Worm (Caenorhabditis elegans) whole organism, young adult: ENCODE results near the gene his-62.

ENCODE experiments used
- F37B4.10 ChIP-seq: fragments of 200-800 bp; sonication (Bioruptor generic); IDR thresholded peaks from 2 replicates; pipeline ENCODE4 v1.3.6; 2022; ENCODE audit warnings: missing genetic modification characterization, missing compliant biosample characterization
- F39B2.1 ChIP-seq: fragments of 200-800 bp; sonication (Bioruptor generic); IDR thresholded peaks from 2 replicates; pipeline ENCODE4 v1.3.6; 2022; ENCODE audit warnings: missing genetic modification reagents, missing genetic modification characterization, missing compliant biosample characterization
- F57C9.4 ChIP-seq: sonication (generic microtip); optimal IDR thresholded peaks from 2 replicates; lab custom pipeline; 2017; ENCODE audit warnings: mild to moderate bottlenecking, missing genetic modification characterization, missing compliant biosample characterization
- athp-1 ChIP-seq: sonication (generic microtip); optimal IDR thresholded peaks from 2 replicates; lab custom pipeline; 2017; ENCODE audit warnings: mild to moderate bottlenecking, missing genetic modification characterization, missing compliant biosample characterization
- ceh-91 ChIP-seq: fragments of 200-800 bp; sonication (Bioruptor generic); IDR thresholded peaks from 2 replicates; pipeline ENCODE4 v1.3.6; 2022; ENCODE audit warnings: missing genetic modification reagents, missing genetic modification characterization, missing compliant biosample characterization
- hlh-12 ChIP-seq: sonication (generic microtip); optimal IDR thresholded peaks from 2 replicates; lab custom pipeline; 2016; ENCODE audit warnings: missing genetic modification characterization, missing compliant biosample characterization
- hmg-1.2 ChIP-seq: fragments of 200-800 bp; sonication (Bioruptor generic); IDR thresholded peaks from 2 replicates; pipeline ENCODE4 v1.3.6; 2022; ENCODE audit warnings: missing genetic modification reagents, missing genetic modification characterization, missing compliant biosample characterization
- lin-35 ChIP-seq, 3 experiments: fragments of 150-350 bp in 2 of 3; sonication (generic microtip) in 1 of 3; optimal IDR thresholded peaks; 2 replicates each; lab custom pipeline; 2014 to 2018; ENCODE audit warnings: missing biosample characterization in 3 of 3, missing genetic modification characterization in 3 of 3, missing genetic modification reagents in 3 of 3
- nhr-90 ChIP-seq: sonication (generic microtip); optimal IDR thresholded peaks from 2 replicates; lab custom pipeline; 2016; ENCODE audit warnings: missing genotype, mild to moderate bottlenecking, missing genetic modification characterization, missing compliant biosample characterization

ce11 chrIV:7456225-7456624 is 30.1 kb upstream of the his-62 start, which contains the start of gene F13B6.1:
- TF ChIP-seq F39B2.1 (GFP tag; lab: Robert Waterston, UW) (no peak), athp-1 (tag; lab: Kevin White, UChicago) (no peak), hlh-12 (tag; lab: Kevin White, UChicago) (no peak), lin-35 (GFP tag; optimal IDR thresholded peaks at IDR 0.05; lab: Kevin White, UChicago) (no peak), F37B4.10 (GFP tag; lab: Robert Waterston, UW) (no peak), F57C9.4 (tag; lab: Kevin White, UChicago) (no peak), ceh-91 (no peak), nhr-90 (tag; lab: Kevin White, UChicago) (no peak), hmg-1.2 (GFP tag; lab: Robert Waterston, UW) (no peak)
